Fruit fly (Drosophila melanogaster) whole organism, adult: Measurements from ENCODE around the gene C1GalTA.

Experiments
- CG11617 ChIP-seq: fragments of 200-800 bp; sonication (Bioruptor generic); optimal IDR thresholded peaks from 2 replicates; lab custom pipeline; 2017; ENCODE audit warnings: mild to moderate bottlenecking, missing biosample characterization, missing genetic modification reagents, missing genetic modification characterization
- CG12768 ChIP-seq: fragments of 200-800 bp; sonication (Bioruptor generic); optimal IDR thresholded peaks from 2 replicates; lab custom pipeline; 2017; ENCODE audit warnings: missing biosample characterization, missing genetic modification characterization, mild to moderate bottlenecking, moderate library complexity, missing genetic modification reagents
- CG14711 ChIP-seq: fragments of 200-800 bp; sonication (Bioruptor generic); optimal IDR thresholded peaks from 2 replicates; lab custom pipeline; 2018; ENCODE audit warnings: missing biosample characterization, mild to moderate bottlenecking, missing genetic modification characterization, moderate library complexity
- CG1620 ChIP-seq: fragments of 200-800 bp; sonication (Bioruptor generic); optimal IDR thresholded peaks from 2 replicates; lab custom pipeline; 2016; ENCODE audit warnings: missing biosample characterization, missing genetic modification characterization
- CG33017 ChIP-seq: fragments of 200-800 bp; sonication (Bioruptor generic); optimal IDR thresholded peaks from 2 replicates; lab custom pipeline; 2018; ENCODE audit warnings: missing biosample characterization, mild to moderate bottlenecking, missing genetic modification characterization, moderate library complexity
- CG5204 ChIP-seq: fragments of 200-800 bp; sonication (Bioruptor generic); optimal IDR thresholded peaks from 2 replicates; lab custom pipeline; 2016; ENCODE audit warnings: missing biosample characterization, missing genetic modification characterization
- CG7045 ChIP-seq: fragments of 200-800 bp; sonication (Bioruptor generic); optimal IDR thresholded peaks from 2 replicates; lab custom pipeline; 2017; ENCODE audit warnings: missing biosample characterization, mild to moderate bottlenecking, missing genetic modification characterization
- CG7101 ChIP-seq: fragments of 200-800 bp; sonication (Bioruptor generic); optimal IDR thresholded peaks from 2 replicates; lab custom pipeline; 2018; ENCODE audit warnings: missing biosample characterization, mild to moderate bottlenecking, missing genetic modification characterization, moderate library complexity
- Clk ChIP-seq: fragments of 200-800 bp; sonication (Bioruptor generic); optimal IDR thresholded peaks from 2 replicates; lab custom pipeline; 2017; ENCODE audit warnings: missing biosample characterization, missing genetic modification characterization
- Crg-1 ChIP-seq: fragments of 200-800 bp; sonication (Bioruptor generic); optimal IDR thresholded peaks from 2 replicates; lab custom pipeline; 2016; ENCODE audit warnings: missing biosample characterization, missing genetic modification characterization
- Hr96 ChIP-seq: fragments of 200-800 bp; sonication (Bioruptor generic); optimal IDR thresholded peaks from 2 replicates; lab custom pipeline; 2016; ENCODE audit warnings: missing biosample characterization, missing genetic modification characterization
- Mnt ChIP-seq: fragments of 200-800 bp; sonication (Bioruptor generic); optimal IDR thresholded peaks from 2 replicates; lab custom pipeline; 2016; ENCODE audit warnings: missing biosample characterization, mild to moderate bottlenecking, missing genetic modification characterization
- bab1 ChIP-seq: fragments of 200-800 bp; sonication (Bioruptor generic); optimal IDR thresholded peaks from 3 replicates; lab custom pipeline; 2019; ENCODE audit warnings: missing biosample characterization, mild to moderate bottlenecking, missing genetic modification characterization, moderate library complexity
- cic ChIP-seq: fragments of 200-800 bp; sonication (Bioruptor generic); optimal IDR thresholded peaks from 2 replicates; lab custom pipeline; 2017; ENCODE audit warnings: missing biosample characterization, mild to moderate bottlenecking, missing genetic modification characterization, moderate library complexity
- cnc ChIP-seq, 2 experiments: fragments of >200 bp; optimal IDR thresholded peaks; 2 replicates each; lab custom pipeline; 2017
- kay ChIP-seq: fragments of 200-800 bp; sonication (Bioruptor generic); peaks from one replicate; lab custom pipeline; 2016; ENCODE audit warnings: missing biosample characterization, missing genetic modification characterization, borderline replicate concordance
- ovo ChIP-seq: fragments of 200-800 bp; sonication (Bioruptor generic); optimal IDR thresholded peaks from 2 replicates; lab custom pipeline; 2016; ENCODE audit warnings: missing biosample characterization, missing genetic modification characterization
- pad ChIP-seq: fragments of 200-800 bp; sonication (Bioruptor generic); optimal IDR thresholded peaks from 3 replicates; lab custom pipeline; 2017; ENCODE audit warnings: missing biosample characterization, missing genetic modification characterization, mild to moderate bottlenecking, moderate library complexity, missing genetic modification reagents
- tj ChIP-seq: fragments of 200-800 bp; sonication (Bioruptor generic); optimal IDR thresholded peaks from 3 replicates; lab custom pipeline; 2017; ENCODE audit warnings: missing biosample characterization, mild to moderate bottlenecking, missing genetic modification characterization, moderate library complexity
- toe ChIP-seq: fragments of 200-800 bp; sonication (Bioruptor generic); optimal IDR thresholded peaks from 2 replicates; lab custom pipeline; 2016; ENCODE audit warnings: missing biosample characterization, missing genetic modification characterization

Gene C1GalTA

dm6 chr2L:8937003-8937402 is 14.0 kb downstream of the C1GalTA start, which contains the start of gene Tsp29Fb:
Gene Tsp29Fb (plus strand): TSS chr2L:8937390.
- TF ChIP-seq cic (GFP tag; lab: Kevin White, UChicago) (no peak), CG5204 (GFP tag; lab: Kevin White, UChicago) (peak; percentile 90), tj (GFP tag; lab: Kevin White, UChicago) (peak; percentile 40), CG1620 (GFP tag; lab: Kevin White, UChicago) (peak; percentile 35), CG12768 (GFP tag; lab: Kevin White, UChicago) (peak; percentile 90), Crg-1 (no peak), kay (GFP tag; lab: Kevin White, UChicago) (no peak), bab1 (GFP tag; lab: Kevin White, UChicago) (no peak), CG11617 (GFP tag; lab: Kevin White, UChicago) (peak; percentile 88), cnc (optimal IDR thresholded peaks at IDR 0.05; lab: Kevin White, UChicago) (no peak), CG33017 (tag; lab: Kevin White, UChicago) (peak; percentile 89), Hr96 (GFP tag; lab: Kevin White, UChicago) (peak; percentile 81), CG7045 (GFP tag; lab: Kevin White, UChicago) (peak; percentile 87), Clk (peak; percentile 73), toe (GFP tag; lab: Kevin White, UChicago) (peak; percentile 82), pad (peak; percentile 57), CG7101 (tag; lab: Kevin White, UChicago) (peak; percentile 86), CG14711 (tag; lab: Kevin White, UChicago) (peak; percentile 69), ovo (GFP tag; lab: Kevin White, UChicago) (peak; percentile 19), Mnt (GFP tag; lab: Kevin White, UChicago) (peak; percentile 24)

- TF ChIP-seq Hr96 (GFP tag; lab: Kevin White, UChicago) (no peak), tj (GFP tag; lab: Kevin White, UChicago) (no peak), CG14711 (tag; lab: Kevin White, UChicago) (no peak), cic (GFP tag; lab: Kevin White, UChicago) (peak; percentile 63), Mnt (GFP tag; lab: Kevin White, UChicago) (no peak), kay (GFP tag; lab: Kevin White, UChicago) (peak; percentile 78)
These were observed 17.2 kb downstream of the C1GalTA start, which contains the start of gene Tsp29Fa for dm6 chr2L:8933710-8934242. Gene Tsp29Fa (plus strand): TSS chr2L:8933962.

dm6 chr2L:8931176-8931575 is 19.8 kb downstream of the C1GalTA start:
- no peak for TF ChIP-seq CG5204 (GFP tag; lab: Kevin White, UChicago)
- no peak for TF ChIP-seq Mnt (GFP tag; lab: Kevin White, UChicago)
- TF ChIP-seq toe (GFP tag; lab: Kevin White, UChicago), result no peak
- no peak for TF ChIP-seq CG33017 (tag; lab: Kevin White, UChicago)
- TF ChIP-seq CG7045 (GFP tag; lab: Kevin White, UChicago), result no peak
- TF ChIP-seq pad, result no peak
- TF ChIP-seq tj (GFP tag; lab: Kevin White, UChicago), result no peak
- no peak for TF ChIP-seq CG11617 (GFP tag; lab: Kevin White, UChicago)
- TF ChIP-seq CG12768 (GFP tag; lab: Kevin White, UChicago), result no peak
- no peak for TF ChIP-seq CG14711 (tag; lab: Kevin White, UChicago)
- no peak for TF ChIP-seq Clk
- TF ChIP-seq CG7101 (tag; lab: Kevin White, UChicago), result no peak
- no peak for TF ChIP-seq ovo (GFP tag; lab: Kevin White, UChicago)
- TF ChIP-seq Crg-1, result no peak
- TF ChIP-seq Hr96 (GFP tag; lab: Kevin White, UChicago), result no peak
- no peak for TF ChIP-seq cnc (optimal IDR thresholded peaks at IDR 0.05; lab: Kevin White, UChicago)
- no peak for TF ChIP-seq cic (GFP tag; lab: Kevin White, UChicago)

- TF ChIP-seq bab1 (GFP tag; lab: Kevin White, UChicago), result no peak
- no peak for TF ChIP-seq pad
- TF ChIP-seq cic (GFP tag; lab: Kevin White, UChicago), result no peak
- TF ChIP-seq kay (GFP tag; lab: Kevin White, UChicago), result no peak
- TF ChIP-seq Hr96 (GFP tag; lab: Kevin White, UChicago), result no peak
- TF ChIP-seq Clk, result no peak
- no peak for TF ChIP-seq CG5204 (GFP tag; lab: Kevin White, UChicago)
- no peak for TF ChIP-seq CG7101 (tag; lab: Kevin White, UChicago)
- no peak for TF ChIP-seq CG33017 (tag; lab: Kevin White, UChicago)
- TF ChIP-seq CG11617 (GFP tag; lab: Kevin White, UChicago), result no peak
- no peak for TF ChIP-seq CG1620 (GFP tag; lab: Kevin White, UChicago)
- TF ChIP-seq cnc (optimal IDR thresholded peaks at IDR 0.05; lab: Kevin White, UChicago), result no peak
- TF ChIP-seq CG7045 (GFP tag; lab: Kevin White, UChicago), result no peak
- TF ChIP-seq CG14711 (tag; lab: Kevin White, UChicago), result no peak
- TF ChIP-seq Mnt (GFP tag; lab: Kevin White, UChicago), result no peak
- no peak for TF ChIP-seq toe (GFP tag; lab: Kevin White, UChicago)
- TF ChIP-seq ovo (GFP tag; lab: Kevin White, UChicago), result no peak
- TF ChIP-seq Crg-1, result no peak
- TF ChIP-seq tj (GFP tag; lab: Kevin White, UChicago), result no peak
- no peak for TF ChIP-seq CG12768 (GFP tag; lab: Kevin White, UChicago)
These were observed 27.6 kb downstream of the C1GalTA start for dm6 chr2L:8923405-8923804.

- no peak for TF ChIP-seq pad
- TF ChIP-seq CG7045 (GFP tag; lab: Kevin White, UChicago), result no peak
- no peak for TF ChIP-seq bab1 (GFP tag; lab: Kevin White, UChicago)
- no peak for TF ChIP-seq Crg-1
- no peak for TF ChIP-seq CG11617 (GFP tag; lab: Kevin White, UChicago)
- no peak for TF ChIP-seq CG7101 (tag; lab: Kevin White, UChicago)
- no peak for TF ChIP-seq kay (GFP tag; lab: Kevin White, UChicago)
- TF ChIP-seq CG5204 (GFP tag; lab: Kevin White, UChicago), result no peak
- no peak for TF ChIP-seq ovo (GFP tag; lab: Kevin White, UChicago)
- TF ChIP-seq Clk, result no peak
- TF ChIP-seq Mnt (GFP tag; lab: Kevin White, UChicago), result no peak
These were observed 29.1 kb downstream of the C1GalTA start for dm6 chr2L:8921934-8922333.
